Worm (Caenorhabditis elegans) whole organism, young adult: ENCODE results near the gene degl-2.

Source experiments
- B0336.3 ChIP-seq: fragments of 200-800 bp; sonication (Bioruptor generic); IDR thresholded peaks from 2 replicates; pipeline ENCODE4 v1.3.6; 2022; ENCODE audit warnings: missing genetic modification characterization, missing compliant biosample characterization
- C17E4.6 ChIP-seq: fragments of 200-800 bp; sonication (Bioruptor generic); IDR thresholded peaks from 2 replicates; pipeline ENCODE4 v1.3.6; 2022; ENCODE audit warnings: missing genetic modification reagents, missing genetic modification characterization, missing compliant biosample characterization
- D2030.7 ChIP-seq: fragments of 200-800 bp; sonication (Bioruptor generic); IDR thresholded peaks from 2 replicates; pipeline ENCODE4 v1.3.6; 2022; ENCODE audit warnings: missing genetic modification reagents, missing genetic modification characterization, missing compliant biosample characterization
- F10E7.11 ChIP-seq: sonication (generic microtip); optimal IDR thresholded peaks from 2 replicates; lab custom pipeline; 2017; ENCODE audit warnings: mild to moderate bottlenecking, missing genetic modification characterization, moderate library complexity, missing compliant biosample characterization
- F23B12.7 ChIP-seq: sonication (generic microtip); optimal IDR thresholded peaks from 2 replicates; lab custom pipeline; 2017; ENCODE audit warnings: missing genetic modification characterization, mild to moderate bottlenecking, missing compliant biosample characterization, antibody characterized with exemption, moderate library complexity; ENCODE audit not compliant: insufficient read depth
- F33H1.4 ChIP-seq: fragments of 200-800 bp; sonication (Bioruptor generic); IDR thresholded peaks from 2 replicates; pipeline ENCODE4 v1.3.6; 2022; ENCODE audit warnings: missing genetic modification reagents, missing genetic modification characterization, missing compliant biosample characterization
- F57C9.4 ChIP-seq: sonication (generic microtip); optimal IDR thresholded peaks from 2 replicates; lab custom pipeline; 2017; ENCODE audit warnings: mild to moderate bottlenecking, missing genetic modification characterization, missing compliant biosample characterization
- K11D2.4 ChIP-seq: fragments of 200-800 bp; sonication (Bioruptor generic); IDR thresholded peaks from 2 replicates; pipeline ENCODE4 v1.3.6; 2022; ENCODE audit warnings: missing genetic modification reagents, missing genetic modification characterization, missing compliant biosample characterization
- T07F8.4 ChIP-seq: sonication (generic microtip); optimal IDR thresholded peaks from 2 replicates; lab custom pipeline; 2016; ENCODE audit warnings: mild to moderate bottlenecking, missing genetic modification characterization, moderate library complexity, missing compliant biosample characterization
- aptf-3 ChIP-seq: fragments of 200-800 bp; sonication (Bioruptor generic); IDR thresholded peaks from 2 replicates; pipeline ENCODE4 v1.3.6; 2022; ENCODE audit warnings: missing genetic modification characterization, missing compliant biosample characterization
- attf-6 ChIP-seq: fragments of 200-800 bp; sonication (Bioruptor generic); IDR thresholded peaks from 2 replicates; pipeline ENCODE4 v1.3.6; 2022; ENCODE audit warnings: missing genetic modification reagents, missing genetic modification characterization, missing compliant biosample characterization
- bed-2 ChIP-seq: fragments of 200-800 bp; sonication (Bioruptor generic); IDR thresholded peaks from 2 replicates; pipeline ENCODE4 v1.3.6; 2022; ENCODE audit warnings: missing genetic modification reagents, missing genetic modification characterization, missing compliant biosample characterization
- dox-1 ChIP-seq: fragments of 200-800 bp; sonication (Bioruptor generic); IDR thresholded peaks from 2 replicates; pipeline ENCODE4 v1.3.6; 2022; ENCODE audit warnings: missing genetic modification reagents, missing genetic modification characterization, missing compliant biosample characterization
- dpff-1 ChIP-seq: sonication (generic microtip); optimal IDR thresholded peaks from 2 replicates; lab custom pipeline; 2017; ENCODE audit warnings: mild to moderate bottlenecking, missing genetic modification characterization, missing compliant biosample characterization
- efl-1 ChIP-seq: fragments of 150-350 bp; optimal IDR thresholded peaks from 2 replicates; lab custom pipeline; 2014; ENCODE audit warnings: missing biosample characterization, missing genetic modification reagents, missing genetic modification characterization
- egl-18 ChIP-seq: fragments of 200-800 bp; sonication (Bioruptor generic); IDR thresholded peaks from 2 replicates; pipeline ENCODE4 v1.3.6; 2022; ENCODE audit warnings: missing genetic modification reagents, missing genetic modification characterization, missing compliant biosample characterization
- egl-44 ChIP-seq: fragments of 200-800 bp; sonication (Bioruptor generic); IDR thresholded peaks from 2 replicates; pipeline ENCODE4 v1.3.6; 2022; ENCODE audit warnings: missing genetic modification reagents, missing genetic modification characterization, missing compliant biosample characterization
- hlh-26 ChIP-seq: fragments of 200-800 bp; sonication (Bioruptor generic); conservative IDR thresholded peaks from 2 replicates; pipeline ENCODE4 v1.3.6; 2022; ENCODE audit warnings: missing genetic modification reagents, missing genetic modification characterization, missing compliant biosample characterization
- hmg-20 ChIP-seq: fragments of 200-800 bp; sonication (Bioruptor generic); IDR thresholded peaks from 2 replicates; pipeline ENCODE4 v1.3.6; 2022; ENCODE audit warnings: missing genetic modification reagents, missing genetic modification characterization, missing compliant biosample characterization
- lin-54 ChIP-seq: fragments of 200-800 bp; sonication (Bioruptor generic); optimal IDR thresholded peaks from 2 replicates; lab custom pipeline; 2018; ENCODE audit warnings: mild to moderate bottlenecking, missing genetic modification characterization, missing compliant biosample characterization
- lsy-27 ChIP-seq: sonication (generic microtip); optimal IDR thresholded peaks from 2 replicates; lab custom pipeline; 2017; ENCODE audit warnings: missing genetic modification characterization, mild to moderate bottlenecking, missing compliant biosample characterization, antibody characterized with exemption, missing genotype, borderline replicate concordance; ENCODE audit not compliant: insufficient read depth
- madf-3 ChIP-seq: fragments of 200-800 bp; sonication (Bioruptor generic); IDR thresholded peaks from 2 replicates; pipeline ENCODE4 v1.3.6; 2022; ENCODE audit warnings: missing genetic modification reagents, missing genetic modification characterization, missing compliant biosample characterization
- madf-8 ChIP-seq: fragments of 200-800 bp; sonication (Bioruptor generic); conservative IDR thresholded peaks from 2 replicates; pipeline ENCODE4 v1.3.6; 2022; ENCODE audit warnings: missing genetic modification reagents, missing genetic modification characterization, missing compliant biosample characterization
- mcd-1 ChIP-seq: fragments of 200-800 bp; sonication (Bioruptor generic); IDR thresholded peaks from 2 replicates; pipeline ENCODE4 v1.3.6; 2022; ENCODE audit warnings: missing genetic modification reagents, missing genetic modification characterization, missing compliant biosample characterization
- nfya-2 ChIP-seq: fragments of 200-800 bp; sonication (Bioruptor generic); IDR thresholded peaks from 2 replicates; pipeline ENCODE4 v1.3.6; 2022; ENCODE audit warnings: missing genetic modification reagents, missing genetic modification characterization, missing compliant biosample characterization
- pbrm-1 ChIP-seq: fragments of 200-800 bp; sonication (Bioruptor generic); IDR thresholded peaks from 2 replicates; pipeline ENCODE4 v1.3.6; 2022; ENCODE audit warnings: missing genetic modification reagents, missing genetic modification characterization, missing compliant biosample characterization
- rcor-1 ChIP-seq: fragments of 200-800 bp; sonication (Bioruptor generic); IDR thresholded peaks from 2 replicates; pipeline ENCODE4 v1.3.6; 2022; ENCODE audit warnings: missing genetic modification reagents, missing genetic modification characterization, missing compliant biosample characterization
- rec-8 ChIP-seq, 2 experiments: sonication (generic microtip); optimal IDR thresholded peaks; 2 replicates each; lab custom pipeline; 2016; ENCODE audit warnings: mild to moderate bottlenecking in 2 of 2, missing genetic modification characterization in 2 of 2, missing genetic modification reagents in 2 of 2, missing genotype in 2 of 2, missing biosample characterization in 1 of 2, missing compliant biosample characterization in 1 of 2, moderate library complexity in 1 of 2
- snpc-1.3 ChIP-seq: sonication (generic microtip); optimal IDR thresholded peaks from 2 replicates; lab custom pipeline; 2017; ENCODE audit warnings: missing genetic modification characterization, mild to moderate bottlenecking, missing compliant biosample characterization, antibody characterized with exemption, moderate library complexity, missing genotype, missing genetic modification reagents; ENCODE audit not compliant: insufficient read depth
- snpc-3.4 ChIP-seq: sonication (generic microtip); optimal IDR thresholded peaks from 2 replicates; lab custom pipeline; 2017; ENCODE audit warnings: missing genetic modification characterization, mild to moderate bottlenecking, missing compliant biosample characterization, antibody characterized with exemption, moderate library complexity, missing genotype, missing genetic modification reagents
- ztf-25 ChIP-seq: fragments of 200-800 bp; sonication (Bioruptor generic); IDR thresholded peaks from 2 replicates; pipeline ENCODE4 v1.3.6; 2022; ENCODE audit warnings: missing genetic modification reagents, missing genetic modification characterization, missing compliant biosample characterization
- ztf-28 ChIP-seq: fragments of 200-800 bp; sonication (Bioruptor generic); IDR thresholded peaks from 2 replicates; pipeline ENCODE4 v1.3.6; 2022; ENCODE audit warnings: missing genetic modification reagents, missing genetic modification characterization, missing compliant biosample characterization
- ztf-3 ChIP-seq: fragments of 200-800 bp; sonication (Bioruptor generic); optimal IDR thresholded peaks from 2 replicates; lab custom pipeline; 2018; ENCODE audit warnings: mild to moderate bottlenecking, missing genetic modification characterization, missing compliant biosample characterization

degl-2 gene

ce11 chrIV:9618015-9618414 is 25.3 kb upstream of the degl-2 start (continued):
- TF ChIP-seq madf-3 (GFP tag; lab: Robert Waterston, UW), result no peak

ce11 chrIV:9618836-9619235 is 24.5 kb upstream of the degl-2 start:
- no peak for TF ChIP-seq lsy-27 (tag; lab: Kevin White, UChicago)

- no peak for TF ChIP-seq T07F8.4
- no peak for TF ChIP-seq D2030.7
- no peak for TF ChIP-seq hlh-26 (GFP tag; lab: Robert Waterston, UW)
- TF ChIP-seq C17E4.6 (GFP tag; lab: Robert Waterston, UW), result no peak
- no peak for TF ChIP-seq rcor-1 (GFP tag; lab: Robert Waterston, UW)
- TF ChIP-seq lin-54 (GFP tag; lab: Kevin White, UChicago), result no peak
- TF ChIP-seq egl-18 (GFP tag; lab: Robert Waterston, UW), result no peak
- no peak for TF ChIP-seq dpff-1
- TF ChIP-seq nfya-2 (GFP tag; lab: Robert Waterston, UW), result no peak
- no peak for TF ChIP-seq efl-1 (GFP tag; lab: Kevin White, UChicago)
- TF ChIP-seq mcd-1, result no peak
- no peak for TF ChIP-seq madf-8 (GFP tag; lab: Robert Waterston, UW)
- TF ChIP-seq hmg-20 (GFP tag; lab: Robert Waterston, UW), result no peak
- no peak for TF ChIP-seq snpc-3.4 (tag; lab: Kevin White, UChicago)
- no peak for TF ChIP-seq snpc-1.3
- no peak for TF ChIP-seq aptf-3 (GFP tag; lab: Robert Waterston, UW)
These were observed 21.0 kb upstream of the degl-2 start, which contains the start of gene W09C2.7 for ce11 chrIV:9622272-9622671. Gene W09C2.7 (minus strand): TSS chrIV:9622372.

- TF ChIP-seq egl-44 (GFP tag; lab: Robert Waterston, UW) (no peak), egl-18 (GFP tag; lab: Robert Waterston, UW) (no peak), T07F8.4 (no peak), C17E4.6 (GFP tag; lab: Robert Waterston, UW) (no peak), ztf-25 (GFP tag; lab: Robert Waterston, UW) (no peak), F23B12.7 (tag; lab: Kevin White, UChicago) (no peak), F10E7.11 (tag; lab: Kevin White, UChicago) (no peak), bed-2 (GFP tag; lab: Robert Waterston, UW) (no peak), attf-6 (GFP tag; lab: Robert Waterston, UW) (no peak), pbrm-1 (no peak), ztf-28 (GFP tag; lab: Robert Waterston, UW) (no peak), ztf-3 (GFP tag; lab: Kevin White, UChicago) (no peak), F57C9.4 (tag; lab: Kevin White, UChicago) (no peak), F33H1.4 (GFP tag; lab: Robert Waterston, UW) (no peak), dox-1 (GFP tag; lab: Robert Waterston, UW) (no peak), rec-8 (tag; optimal IDR thresholded peaks at IDR 0.05; lab: Kevin White, UChicago) (no peak), K11D2.4 (GFP tag; lab: Robert Waterston, UW) (no peak), B0336.3 (GFP tag; lab: Robert Waterston, UW) (no peak)
These were observed 20.0 kb upstream of the degl-2 start, which contains the start of gene W09C2.9 for ce11 chrIV:9623269-9623668. Gene W09C2.9 (minus strand): TSS chrIV:9623369.
